Fruit fly (Drosophila melanogaster) whole organism, embryonic: ENCODE results near the gene CG15141.

Experiments
- Atf-2 ChIP-seq: fragments of 200-800 bp; sonication (Bioruptor generic); optimal IDR thresholded peaks from 2 replicates; lab custom pipeline; 2016; ENCODE audit warnings: missing biosample characterization, missing genetic modification characterization
- Atf6 ChIP-seq: fragments of 200-800 bp; sonication (Bioruptor generic); IDR thresholded peaks from 2 replicates; pipeline ENCODE4 v1.3.6; 2022; ENCODE audit warnings: missing biosample characterization, missing genetic modification characterization
- Awh ChIP-seq: fragments of 200-800 bp; sonication (Bioruptor generic); IDR thresholded peaks from 2 replicates; pipeline ENCODE4, ENCODE4 v1.3.6; 2022; ENCODE audit warnings: missing biosample characterization, missing genetic modification characterization
- CG10147 ChIP-seq: fragments of 200-800 bp; sonication (Bioruptor generic); optimal IDR thresholded peaks from 2 replicates; lab custom pipeline; 2019; ENCODE audit warnings: missing biosample characterization, mild to moderate bottlenecking, missing genetic modification characterization, moderate library complexity
- CG11560 ChIP-seq: fragments of 200-800 bp; sonication (Bioruptor generic); IDR thresholded peaks from 3 replicates; pipeline ENCODE4 v1.3.6; 2022; ENCODE audit warnings: missing biosample characterization, missing genetic modification characterization
- CG11696 ChIP-seq: fragments of 200-800 bp; sonication (Bioruptor generic); IDR thresholded peaks from 2 replicates; pipeline ENCODE4 v1.3.6; 2022; ENCODE audit warnings: missing biosample characterization, missing genetic modification characterization
- CG13123 ChIP-seq: fragments of 200-800 bp; sonication (Bioruptor generic); optimal IDR thresholded peaks from 2 replicates; lab custom pipeline; 2016; ENCODE audit warnings: missing biosample characterization, missing genetic modification characterization
- CG13424 ChIP-seq: fragments of 200-800 bp; sonication (Bioruptor generic); optimal IDR thresholded peaks from 2 replicates; lab custom pipeline; 2019; ENCODE audit warnings: missing biosample characterization, mild to moderate bottlenecking, missing genetic modification characterization, moderate library complexity
- CG16779 ChIP-seq: fragments of 200-800 bp; sonication (Bioruptor generic); IDR thresholded peaks from 2 replicates; pipeline ENCODE4 v1.3.6; 2022; ENCODE audit warnings: missing biosample characterization, missing genetic modification characterization
- CG17568 ChIP-seq: fragments of 200-800 bp; sonication (Bioruptor generic); optimal IDR thresholded peaks from 2 replicates; lab custom pipeline; 2018; ENCODE audit warnings: missing biosample characterization, mild to moderate bottlenecking, missing genetic modification characterization, moderate library complexity
- CG17612 ChIP-seq: fragments of 200-800 bp; sonication (Bioruptor generic); IDR thresholded peaks from 2 replicates; pipeline ENCODE4 v1.3.6; 2022; ENCODE audit warnings: missing biosample characterization, missing genetic modification characterization
- CG2889 ChIP-seq: fragments of 200-800 bp; sonication (Bioruptor generic); IDR thresholded peaks from 3 replicates; pipeline ENCODE4 v1.3.6; 2022; ENCODE audit warnings: missing biosample characterization, missing genetic modification characterization
- CG30403 ChIP-seq: fragments of 200-800 bp; sonication (Bioruptor generic); optimal IDR thresholded peaks from 3 replicates; lab custom pipeline; 2016; ENCODE audit warnings: missing biosample characterization, missing genetic modification characterization
- CG3281 ChIP-seq: fragments of 200-800 bp; sonication (Bioruptor generic); optimal IDR thresholded peaks from 3 replicates; lab custom pipeline; 2017; ENCODE audit warnings: missing biosample characterization, mild to moderate bottlenecking, missing genetic modification characterization
- CG34376 ChIP-seq: fragments of 200-800 bp; sonication (Bioruptor generic); optimal IDR thresholded peaks from 2 replicates; lab custom pipeline; 2018; ENCODE audit warnings: missing biosample characterization, mild to moderate bottlenecking, missing genetic modification characterization
- CG4404 ChIP-seq: fragments of 200-800 bp; sonication (Bioruptor generic); IDR thresholded peaks from 2 replicates; pipeline ENCODE4 v1.3.6; 2022; ENCODE audit warnings: missing biosample characterization, missing genetic modification characterization
- CG9609 ChIP-seq: fragments of 200-800 bp; sonication (Bioruptor generic); optimal IDR thresholded peaks from 3 replicates; lab custom pipeline; 2016; ENCODE audit warnings: missing biosample characterization, missing genetic modification characterization
- Dad ChIP-seq: fragments of 200-800 bp; sonication (Bioruptor generic); optimal IDR thresholded peaks from 3 replicates; lab custom pipeline; 2016; ENCODE audit warnings: missing biosample characterization, missing genetic modification characterization
- Dbx ChIP-seq: fragments of 200-800 bp; sonication (Bioruptor generic); IDR thresholded peaks from 3 replicates; pipeline ENCODE4 v1.3.6; 2022; ENCODE audit warnings: missing biosample characterization, missing genetic modification characterization
- Dfd ChIP-seq, 2 experiments: fragments of >200 bp; optimal IDR thresholded peaks; 2 replicates each; lab custom pipeline; 2017; ENCODE audit warnings: missing biosample characterization in 2 of 2, missing genetic modification characterization in 2 of 2
- Dip2 ChIP-seq: fragments of 200-800 bp; sonication (Bioruptor generic); IDR thresholded peaks from 2 replicates; pipeline ENCODE4 v1.3.6; 2022; ENCODE audit warnings: missing biosample characterization, missing genetic modification characterization
- Dip3 ChIP-seq: fragments of 200-800 bp; sonication (Bioruptor generic); optimal IDR thresholded peaks from 3 replicates; lab custom pipeline; 2016; ENCODE audit warnings: missing biosample characterization, missing genetic modification characterization
- H2.0 ChIP-seq: fragments of 200-800 bp; sonication (Bioruptor generic); IDR thresholded peaks from 2 replicates; pipeline ENCODE4 v1.3.6; 2022; ENCODE audit warnings: missing biosample characterization, missing genetic modification characterization
- HLH4C ChIP-seq: fragments of 200-800 bp; sonication (Bioruptor generic); IDR thresholded peaks from 3 replicates; pipeline ENCODE4 v1.3.6; 2022; ENCODE audit warnings: missing biosample characterization, missing genetic modification characterization; ENCODE audit not compliant: partially characterized antibody
- MBD-R2 ChIP-seq: fragments of 200-800 bp; sonication (Bioruptor generic); IDR thresholded peaks from 2 replicates; pipeline ENCODE4 v1.3.6; 2022; ENCODE audit warnings: missing biosample characterization, missing genetic modification characterization
- PHDP ChIP-seq: fragments of 200-800 bp; sonication (Bioruptor generic); optimal IDR thresholded peaks from 3 replicates; lab custom pipeline; 2018; ENCODE audit warnings: missing biosample characterization, mild to moderate bottlenecking, missing genetic modification characterization, moderate library complexity
- Ptx1 ChIP-seq: fragments of 200-800 bp; sonication (Bioruptor generic); IDR thresholded peaks from 2 replicates; pipeline ENCODE4 v1.3.6; 2022; ENCODE audit warnings: missing biosample characterization, missing genetic modification characterization
- Rfx ChIP-seq: fragments of 200-800 bp; sonication (Bioruptor generic); IDR thresholded peaks from 2 replicates; pipeline ENCODE4 v1.3.6; 2022; ENCODE audit warnings: missing biosample characterization, missing genetic modification characterization
- YL-1 ChIP-seq: fragments of 200-800 bp; sonication (Bioruptor generic); optimal IDR thresholded peaks from 3 replicates; lab custom pipeline; 2017; ENCODE audit warnings: missing biosample characterization, mild to moderate bottlenecking, missing genetic modification characterization
- aop ChIP-seq: fragments of 200-800 bp; sonication (Bioruptor generic); IDR thresholded peaks from 2 replicates; pipeline ENCODE4 v1.3.6; 2022; ENCODE audit warnings: missing biosample characterization, missing genetic modification characterization
- chn ChIP-seq: fragments of 200-800 bp; sonication (Bioruptor generic); optimal IDR thresholded peaks from 2 replicates; lab custom pipeline; 2016; ENCODE audit warnings: missing biosample characterization, missing genetic modification characterization
- corto ChIP-seq: fragments of 200-800 bp; sonication (Bioruptor generic); optimal IDR thresholded peaks from 2 replicates; lab custom pipeline; 2016; ENCODE audit warnings: missing biosample characterization, mild to moderate bottlenecking, missing genetic modification characterization, moderate library complexity
- croc ChIP-seq: fragments of 200-800 bp; sonication (Bioruptor generic); conservative IDR thresholded peaks from 3 replicates; pipeline ENCODE4 v1.3.6; 2022; ENCODE audit warnings: missing biosample characterization, missing genetic modification characterization
- exex ChIP-seq: fragments of 200-800 bp; sonication (Bioruptor generic); optimal IDR thresholded peaks from 4 replicates; lab custom pipeline; 2018; ENCODE audit warnings: missing biosample characterization, mild to moderate bottlenecking, missing genetic modification characterization, moderate library complexity
- gce ChIP-seq: fragments of 200-800 bp; sonication (Bioruptor generic); IDR thresholded peaks from 3 replicates; pipeline ENCODE4 v1.3.6; 2022; ENCODE audit warnings: missing biosample characterization, missing genetic modification characterization
- hb ChIP-seq: fragments of 200-800 bp; sonication (Bioruptor generic); IDR thresholded peaks from 3 replicates; pipeline ENCODE4 v1.3.6; 2022; ENCODE audit warnings: missing biosample characterization, missing genetic modification characterization; ENCODE audit not compliant: partially characterized antibody
- ken ChIP-seq: fragments of 200-800 bp; sonication (Bioruptor generic); IDR thresholded peaks from 3 replicates; pipeline ENCODE4 v1.3.6; 2022; ENCODE audit warnings: missing biosample characterization, missing genetic modification characterization
- pfk ChIP-seq: fragments of 200-800 bp; sonication (Bioruptor generic); optimal IDR thresholded peaks from 2 replicates; lab custom pipeline; 2018; ENCODE audit warnings: missing biosample characterization, mild to moderate bottlenecking, missing genetic modification characterization, moderate library complexity
- pzg ChIP-seq: fragments of 200-800 bp; sonication (Bioruptor generic); optimal IDR thresholded peaks from 3 replicates; lab custom pipeline; 2018; ENCODE audit warnings: missing biosample characterization, mild to moderate bottlenecking, missing genetic modification characterization, moderate library complexity
- rib ChIP-seq: fragments of 200-800 bp; sonication (Bioruptor generic); IDR thresholded peaks from 2 replicates; pipeline ENCODE4 v1.3.6; 2022; ENCODE audit warnings: missing biosample characterization, missing genetic modification characterization
- sima ChIP-seq: fragments of 200-800 bp; sonication (Bioruptor generic); optimal IDR thresholded peaks from 2 replicates; lab custom pipeline; 2016; ENCODE audit warnings: missing biosample characterization, missing genetic modification characterization
- unpg ChIP-seq: fragments of 200-800 bp; sonication (Bioruptor generic); optimal IDR thresholded peaks from 3 replicates; lab custom pipeline; 2018; ENCODE audit warnings: missing biosample characterization, mild to moderate bottlenecking, missing genetic modification characterization, moderate library complexity
- wdn ChIP-seq: fragments of 200-800 bp; sonication (Bioruptor generic); IDR thresholded peaks from 2 replicates; pipeline ENCODE4 v1.3.6; 2022; ENCODE audit warnings: missing biosample characterization, missing genetic modification characterization
- zfh2 ChIP-seq: fragments of 200-800 bp; sonication (Bioruptor generic); optimal IDR thresholded peaks from 2 replicates; lab custom pipeline; 2016; ENCODE audit warnings: missing biosample characterization, missing genetic modification characterization

The CG15141 gene

DNA sequence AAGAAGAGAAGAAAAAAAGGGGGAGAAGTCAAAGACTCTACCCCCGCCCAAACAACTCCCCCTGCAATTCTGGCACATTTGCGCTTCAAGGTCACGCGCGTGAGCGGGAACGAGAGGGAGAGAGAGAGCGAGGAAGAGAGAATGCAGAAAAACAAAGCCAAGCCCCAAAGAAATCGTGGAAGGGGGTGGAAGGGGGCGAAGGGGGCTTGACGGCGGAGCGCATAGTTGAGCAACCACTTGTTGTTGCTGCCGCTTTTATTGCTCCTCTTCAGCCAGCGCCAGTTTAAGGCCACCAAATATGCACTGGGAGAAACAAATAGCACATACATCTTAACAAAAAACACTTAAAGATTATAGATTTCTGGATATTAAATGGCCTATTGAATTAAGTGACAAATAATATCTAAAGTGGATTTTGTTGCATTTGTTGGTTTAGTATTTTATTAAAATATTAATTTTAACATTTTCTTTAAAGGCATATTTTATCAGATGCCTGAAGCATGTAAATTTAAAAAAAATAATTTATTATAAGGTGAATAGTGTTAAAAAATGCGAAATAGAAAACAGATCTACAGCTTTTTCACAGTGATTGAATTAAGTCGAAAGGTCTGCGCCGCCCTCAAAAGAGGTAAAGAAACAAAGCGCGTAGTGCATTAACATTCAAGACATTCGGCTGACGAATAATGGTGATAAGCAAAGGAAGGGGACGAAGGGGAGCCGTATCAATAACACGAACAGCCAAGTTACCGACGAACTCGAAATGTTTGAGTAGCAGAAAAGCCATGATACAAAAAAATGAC lies 19.5 kb downstream of the CG15141 start (continued):
- TF ChIP-seq exex (tag; lab: Kevin White, UChicago), result peak; percentile 78
- TF ChIP-seq YL-1 (GFP tag; lab: Kevin White, UChicago), result peak; percentile 6
- peak; percentile 99 for TF ChIP-seq CG13424
- TF ChIP-seq CG13123, result peak; percentile 65
- TF ChIP-seq ken (GFP tag; lab: Robert Waterston, UW), result peak; percentile 52; the same call in 2 of the 3 replicates
- TF ChIP-seq CG17568 (GFP tag; lab: Kevin White, UChicago), result peak; percentile 85
- no peak for TF ChIP-seq hb
- no peak for TF ChIP-seq Dfd (GFP tag; optimal IDR thresholded peaks at IDR 0.05; lab: Kevin White, UChicago)
- peak; percentile 61 for TF ChIP-seq CG10147 (GFP tag; lab: Kevin White, UChicago)
- TF ChIP-seq CG2889 (GFP tag; lab: Robert Waterston, UW), result peak; percentile 76; the same call in 2 of the 3 replicates
- TF ChIP-seq CG16779 (GFP tag; lab: Robert Waterston, UW), result no peak
- TF ChIP-seq H2.0, result peak; percentile 77
- no peak; the same call in 1 of the 2 replicates for TF ChIP-seq CG17612 (GFP tag; lab: Robert Waterston, UW)
- no peak for TF ChIP-seq pfk (GFP tag; lab: Kevin White, UChicago)
- TF ChIP-seq Dip3 (GFP tag; lab: Kevin White, UChicago), result peak; percentile 72
- TF ChIP-seq Dad (GFP tag; lab: Kevin White, UChicago), result no peak
- TF ChIP-seq sima (GFP tag; lab: Kevin White, UChicago), result no peak
- TF ChIP-seq unpg (GFP tag; lab: Kevin White, UChicago), result peak; percentile 98
- TF ChIP-seq CG9609 (GFP tag; lab: Kevin White, UChicago), result peak; percentile 34
- peak; percentile 53 for TF ChIP-seq Atf-2
- TF ChIP-seq CG34376 (GFP tag; lab: Kevin White, UChicago), result peak; percentile 62
- TF ChIP-seq Awh, result peak; percentile 88
- TF ChIP-seq chn (GFP tag; lab: Kevin White, UChicago), result peak; percentile 27
- peak; percentile 72; the same call in 1 of the 2 replicates for TF ChIP-seq rib
- peak; percentile 48 for TF ChIP-seq corto (GFP tag; lab: Kevin White, UChicago)
- TF ChIP-seq pzg, result no peak
- TF ChIP-seq gce (GFP tag; lab: Robert Waterston, UW), result peak; percentile 81; the same call in 2 of the 3 replicates
- TF ChIP-seq Rfx (GFP tag; lab: Robert Waterston, UW), result peak; percentile 58; the same call in 1 of the 2 replicates
- peak; percentile 60; the same call in 2 of the 3 replicates for TF ChIP-seq Dbx (GFP tag; lab: Robert Waterston, UW)
- TF ChIP-seq Ptx1 (GFP tag; lab: Robert Waterston, UW), result peak; percentile 83
- 0 out of 2 replicates have a peak, but pooled peaks have one; percentile 67 for TF ChIP-seq aop (GFP tag; lab: Robert Waterston, UW)
- peak; percentile 39; the same call in 1 of the 2 replicates for TF ChIP-seq MBD-R2
- peak; percentile 80 for TF ChIP-seq wdn (GFP tag; lab: Robert Waterston, UW)
- TF ChIP-seq CG11560 (tag; lab: Robert Waterston, UW), result peak; percentile 78; the same call in 2 of the 3 replicates
- peak; percentile 31 for TF ChIP-seq zfh2 (GFP tag; lab: Kevin White, UChicago)
- peak; percentile 94 for TF ChIP-seq CG3281 (GFP tag; lab: Kevin White, UChicago)
- no peak for TF ChIP-seq HLH4C (GFP tag; lab: Robert Waterston, UW)
- peak; percentile 77 for TF ChIP-seq CG4404 (GFP tag; lab: Robert Waterston, UW)
- TF ChIP-seq CG30403 (GFP tag; lab: Kevin White, UChicago), result peak; percentile 93
- TF ChIP-seq Atf6 (GFP tag; lab: Robert Waterston, UW), result peak; percentile 93
- TF ChIP-seq croc (GFP tag; lab: Robert Waterston, UW), result peak; percentile 93
- TF ChIP-seq Dip2 (GFP tag; lab: Robert Waterston, UW), result peak; percentile 40; the same call in 1 of the 2 replicates
- peak; percentile 98 for TF ChIP-seq PHDP (tag; lab: Kevin White, UChicago)
- TF ChIP-seq CG11696 (GFP tag; lab: Robert Waterston, UW), result peak; percentile 74
